Fruit fly (Drosophila melanogaster): ENCODE results near the gene CSN1b.

- TF ChIP-seq fd96Ca (GFP tag; IDR thresholded peaks at IDR 0.05): no peak
- peak; percentile 63 for TF ChIP-seq EcR (GFP tag; optimal IDR thresholded peaks at IDR 0.05)
- TF ChIP-seq gl (tag; optimal IDR thresholded peaks at IDR 0.05): no peak
- no peak for TF ChIP-seq CG32121 (GFP tag; IDR thresholded peaks at IDR 0.05)
- TF ChIP-seq CG15710 (tag; optimal IDR thresholded peaks at IDR 0.05): no peak
- no peak for TF ChIP-seq CG8159 (tag; optimal IDR thresholded peaks at IDR 0.05)
- no peak for TF ChIP-seq CG13204 (GFP tag; optimal IDR thresholded peaks at IDR 0.05)
These were observed 47.7 kb upstream of the CSN1b start for dm6 chr3L:18952399-18952798.

Measured in whole organism, pupa.